Worm (Caenorhabditis elegans) whole organism, L1 larva: ENCODE data around the gene ZK892.3.

Source experiments
- efl-3 ChIP-seq: fragments of 200-800 bp; sonication (Bioruptor generic); optimal IDR thresholded peaks from 2 replicates; lab custom pipeline; 2018; ENCODE audit warnings: mild to moderate bottlenecking, missing genetic modification characterization, missing compliant biosample characterization
- rnt-1 ChIP-seq: sonication (generic microtip); optimal IDR thresholded peaks from 2 replicates; lab custom pipeline; 2016; ENCODE audit warnings: mild to moderate bottlenecking, missing genetic modification characterization, moderate library complexity, missing compliant biosample characterization
- sox-4 ChIP-seq: sonication (generic microtip); optimal IDR thresholded peaks from 2 replicates; lab custom pipeline; 2016; ENCODE audit warnings: missing genetic modification characterization, missing compliant biosample characterization

DNA sequence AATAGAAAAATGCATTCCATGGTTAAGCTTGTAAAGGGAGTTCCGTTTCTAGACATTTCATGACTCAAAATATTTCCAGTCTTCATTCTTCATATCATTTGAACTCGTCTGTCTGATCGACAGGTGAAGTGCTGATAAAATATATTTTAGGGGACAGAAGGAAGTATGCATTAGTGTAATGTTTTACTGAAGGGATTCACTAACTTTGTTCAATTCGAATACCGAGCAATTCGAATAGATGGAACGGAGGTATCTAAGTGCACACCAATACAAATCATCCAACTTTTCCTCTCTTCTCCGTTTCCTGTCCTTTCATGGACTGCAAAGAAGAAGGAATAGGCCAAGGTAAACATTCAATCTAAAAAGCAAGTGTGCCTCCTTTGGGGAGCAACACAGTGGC is 37.8 kb upstream of the ZK892.3 start:
- TF ChIP-seq sox-4 (no peak), efl-3 (no peak), rnt-1 (no peak)
